Worm (Caenorhabditis elegans): Measurements from ENCODE around the gene popl-7.

DNA sequence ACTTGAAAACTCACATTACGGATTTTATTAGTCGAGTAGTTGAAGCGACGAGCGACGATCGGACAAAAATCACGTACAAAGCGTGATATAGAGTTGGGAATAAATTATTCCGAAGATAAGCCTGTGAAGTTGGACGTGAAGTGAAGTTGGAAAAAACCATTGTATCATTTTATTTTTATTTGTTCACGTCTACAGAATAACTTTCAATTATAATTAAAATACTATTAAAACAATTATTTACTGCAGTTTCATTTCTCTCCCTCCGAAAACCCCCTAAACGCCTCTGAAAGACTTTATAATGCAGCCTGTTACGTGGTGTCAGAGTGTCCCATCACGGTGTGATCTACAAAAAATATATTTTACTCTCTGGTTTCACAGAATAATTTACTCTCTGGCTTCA is 10.3 kb upstream of the popl-7 start, which contains the start of gene Y62E10A.3:
- TF ChIP-seq him-1 (tag; optimal IDR thresholded peaks at IDR 0.05): no peak
- TF ChIP-seq W03F9.2 (tag; optimal IDR thresholded peaks at IDR 0.05): no peak
